Worm (Caenorhabditis elegans) whole organism, L4 larva: Measurements from ENCODE around the gene srv-17.

Source experiments
- egl-27 ChIP-seq: sonication (generic microtip); optimal IDR thresholded peaks from 3 replicates; lab custom pipeline; 2017; ENCODE audit warnings: missing biosample characterization, missing genetic modification reagents, missing genetic modification characterization
- mdl-1 ChIP-seq, 2 experiments: fragments of 150-350 bp in 1 of 2; sonication (generic microtip) in 1 of 2; optimal IDR thresholded peaks; 2 replicates each; lab custom pipeline; 2014 to 2017; ENCODE audit warnings: missing biosample characterization in 2 of 2, missing genetic modification characterization in 2 of 2
- unc-39 ChIP-seq: sonication (generic microtip); optimal IDR thresholded peaks from 2 replicates; lab custom pipeline; 2017; ENCODE audit warnings: missing biosample characterization, missing genetic modification characterization

ce11 chrIV:5846269-5846668 lies 23.7 kb downstream of the srv-17 start, which contains the start of gene sams-4:
- TF ChIP-seq egl-27 (tag; lab: Kevin White, UChicago): no peak
- no peak for TF ChIP-seq unc-39
- no peak for TF ChIP-seq mdl-1 (tag; optimal IDR thresholded peaks at IDR 0.05; lab: Kevin White, UChicago)
